Worm (Caenorhabditis elegans) whole organism, L4/young adult: ENCODE data around the gene ZK488.5.

Experiments used
- W03F9.2 ChIP-seq: fragments of 150-350 bp; optimal IDR thresholded peaks from 2 replicates; lab custom pipeline; 2014; ENCODE audit warnings: missing biosample characterization, missing genetic modification characterization
- dao-5 ChIP-seq: sonication (generic microtip); optimal IDR thresholded peaks from 2 replicates; lab custom pipeline; 2016; ENCODE audit warnings: missing genotype, missing genetic modification characterization, moderate library complexity, missing compliant biosample characterization
- him-1 ChIP-seq: sonication (generic microtip); optimal IDR thresholded peaks from 2 replicates; lab custom pipeline; 2016; ENCODE audit warnings: missing genotype, missing genetic modification reagents, missing genetic modification characterization, missing compliant biosample characterization

ce11 chrV:596923-597322, 3.9 kb downstream of the ZK488.5 start:
- TF ChIP-seq him-1 (tag; lab: Kevin White, UChicago): no peak
- TF ChIP-seq W03F9.2 (tag; lab: Kevin White, UChicago): no peak
- no peak for TF ChIP-seq dao-5 (tag; lab: Kevin White, UChicago)
